Worm (Caenorhabditis elegans) whole organism, late embryonic: Measurements from ENCODE around the gene D1025.1.

Experiments used
- C08G9.2 ChIP-seq: sonication (generic microtip); optimal IDR thresholded peaks from 2 replicates; lab custom pipeline; 2016; ENCODE audit warnings: mild to moderate bottlenecking, missing genetic modification characterization, moderate library complexity, missing compliant biosample characterization
- C38D4.7 ChIP-seq: fragments of 200-800 bp; sonication (Bioruptor generic); optimal IDR thresholded peaks from 2 replicates; lab custom pipeline; 2018; ENCODE audit warnings: mild to moderate bottlenecking, missing genetic modification characterization, moderate library complexity, missing compliant biosample characterization
- F13H6.1 ChIP-seq: sonication (generic microtip); optimal IDR thresholded peaks from 2 replicates; lab custom pipeline; 2016; ENCODE audit warnings: missing genetic modification characterization, missing compliant biosample characterization
- ahr-1 ChIP-seq: sonication (generic microtip); optimal IDR thresholded peaks from 2 replicates; lab custom pipeline; 2016; ENCODE audit warnings: missing genetic modification characterization, missing compliant biosample characterization
- ceh-19 ChIP-seq: fragments of 200-800 bp; sonication (Bioruptor generic); optimal IDR thresholded peaks from 2 replicates; lab custom pipeline; 2018; ENCODE audit warnings: mild to moderate bottlenecking, missing genetic modification characterization, missing compliant biosample characterization
- ceh-24 ChIP-seq: sonication (generic microtip); optimal IDR thresholded peaks from 2 replicates; lab custom pipeline; 2016; ENCODE audit warnings: mild to moderate bottlenecking, missing genetic modification characterization, missing compliant biosample characterization
- ceh-31 ChIP-seq: sonication (generic microtip); optimal IDR thresholded peaks from 2 replicates; lab custom pipeline; 2016; ENCODE audit warnings: missing genetic modification characterization, missing compliant biosample characterization
- dve-1 ChIP-seq: sonication (generic microtip); optimal IDR thresholded peaks from 2 replicates; lab custom pipeline; 2017; ENCODE audit warnings: antibody characterized with exemption, mild to moderate bottlenecking, missing genetic modification characterization, missing compliant biosample characterization
- ets-4 ChIP-seq: sonication (generic microtip); optimal IDR thresholded peaks from 2 replicates; lab custom pipeline; 2016; ENCODE audit warnings: missing genetic modification characterization, missing compliant biosample characterization
- eyg-1 ChIP-seq: sonication (generic microtip); optimal IDR thresholded peaks from 2 replicates; lab custom pipeline; 2016; ENCODE audit warnings: missing genotype, missing genetic modification characterization, missing compliant biosample characterization
- fkh-10 ChIP-seq: fragments of 150-350 bp; optimal IDR thresholded peaks from 2 replicates; lab custom pipeline; 2014; ENCODE audit warnings: missing biosample characterization, missing genetic modification reagents, missing genetic modification characterization
- fkh-6 ChIP-seq: sonication (generic microtip); optimal IDR thresholded peaks from 2 replicates; lab custom pipeline; 2016; ENCODE audit warnings: missing genetic modification characterization, missing compliant biosample characterization
- gmeb-2 ChIP-seq: sonication (generic microtip); optimal IDR thresholded peaks from 2 replicates; lab custom pipeline; 2016; ENCODE audit warnings: missing genetic modification characterization, inconsistent platforms, missing compliant biosample characterization
- hlh-30 ChIP-seq: sonication (generic microtip); optimal IDR thresholded peaks from 2 replicates; lab custom pipeline; 2017; ENCODE audit warnings: antibody characterized with exemption, missing genetic modification characterization, missing compliant biosample characterization; ENCODE audit not compliant: insufficient read depth
- lin-11 ChIP-seq: fragments of 200-800 bp; sonication (Bioruptor generic); optimal IDR thresholded peaks from 2 replicates; lab custom pipeline; 2018; ENCODE audit warnings: mild to moderate bottlenecking, missing genetic modification characterization, missing compliant biosample characterization
- mec-3 ChIP-seq: sonication (generic microtip); optimal IDR thresholded peaks from 2 replicates; lab custom pipeline; 2016; ENCODE audit warnings: borderline replicate concordance, missing genetic modification characterization, missing compliant biosample characterization
- nfya-1 ChIP-seq: sonication (generic microtip); optimal IDR thresholded peaks from 2 replicates; lab custom pipeline; 2017; ENCODE audit warnings: missing genetic modification characterization, mild to moderate bottlenecking, missing compliant biosample characterization, antibody characterized with exemption, moderate library complexity
- nhr-232 ChIP-seq: sonication (generic microtip); optimal IDR thresholded peaks from 2 replicates; lab custom pipeline; 2016; ENCODE audit warnings: missing genetic modification characterization, missing compliant biosample characterization
- npax-4 ChIP-seq: sonication (generic microtip); optimal IDR thresholded peaks from 2 replicates; lab custom pipeline; 2016; ENCODE audit warnings: missing genetic modification characterization, missing compliant biosample characterization
- odd-2 ChIP-seq: sonication (generic microtip); optimal IDR thresholded peaks from 2 replicates; lab custom pipeline; 2017; ENCODE audit warnings: antibody characterized with exemption, mild to moderate bottlenecking, missing genetic modification characterization, missing compliant biosample characterization
- pax-1 ChIP-seq: fragments of 150-350 bp; optimal IDR thresholded peaks from 2 replicates; lab custom pipeline; 2014; ENCODE audit warnings: missing biosample characterization, missing genetic modification characterization
- pha-2 ChIP-seq: sonication (generic microtip); optimal IDR thresholded peaks from 2 replicates; lab custom pipeline; 2017; ENCODE audit warnings: mild to moderate bottlenecking, missing genetic modification characterization, missing compliant biosample characterization
- ref-2 ChIP-seq: sonication (generic microtip); optimal IDR thresholded peaks from 2 replicates; lab custom pipeline; 2016; ENCODE audit warnings: missing genetic modification characterization, missing compliant biosample characterization
- rnt-1 ChIP-seq: sonication (generic microtip); optimal IDR thresholded peaks from 2 replicates; lab custom pipeline; 2016; ENCODE audit warnings: missing genetic modification characterization, missing compliant biosample characterization
- sdc-2 ChIP-seq: sonication (generic microtip); optimal IDR thresholded peaks from 2 replicates; lab custom pipeline; 2016; ENCODE audit warnings: missing genotype, missing genetic modification characterization, missing compliant biosample characterization
- syd-9 ChIP-seq: sonication (generic microtip); optimal IDR thresholded peaks from 2 replicates; lab custom pipeline; 2016; ENCODE audit warnings: mild to moderate bottlenecking, missing genetic modification characterization, moderate library complexity, missing compliant biosample characterization
- tbx-2 ChIP-seq: sonication (generic microtip); optimal IDR thresholded peaks from 2 replicates; lab custom pipeline; 2016; ENCODE audit warnings: missing genetic modification characterization, missing compliant biosample characterization
- tbx-7 ChIP-seq: sonication (generic microtip); optimal IDR thresholded peaks from 2 replicates; lab custom pipeline; 2016; ENCODE audit warnings: missing genotype, missing genetic modification characterization, missing compliant biosample characterization
- ttx-3 ChIP-seq: sonication (generic microtip); optimal IDR thresholded peaks from 2 replicates; lab custom pipeline; 2016; ENCODE audit warnings: missing genetic modification reagents, missing genetic modification characterization, missing compliant biosample characterization
- unc-3 ChIP-seq, 2 experiments: fragments of 200-800 bp in 1 of 2; sonication (Bioruptor generic) in 1 of 2; sonication (generic microtip) in 1 of 2; conservative IDR thresholded peaks in 1 of 2; optimal IDR thresholded peaks in 1 of 2; 2 replicates each; pipeline versions ENCODE4 v1.3.6 to Lab custom; 2016 to 2022; ENCODE audit warnings: missing compliant biosample characterization in 2 of 2, missing genetic modification characterization in 2 of 2, missing genetic modification reagents in 1 of 2
- unc-42 ChIP-seq: sonication (generic microtip); optimal IDR thresholded peaks from 2 replicates; lab custom pipeline; 2016; ENCODE audit warnings: missing genotype, missing genetic modification characterization, missing compliant biosample characterization
- unc-55 ChIP-seq: sonication (generic microtip); optimal IDR thresholded peaks from 2 replicates; lab custom pipeline; 2017; ENCODE audit warnings: missing biosample characterization, missing genetic modification reagents, missing genetic modification characterization
- unc-86 ChIP-seq: sonication (generic microtip); optimal IDR thresholded peaks from 2 replicates; lab custom pipeline; 2016; ENCODE audit warnings: missing genetic modification characterization, missing compliant biosample characterization
- ztf-16 ChIP-seq: sonication (generic microtip); optimal IDR thresholded peaks from 2 replicates; lab custom pipeline; 2017; ENCODE audit warnings: missing genetic modification characterization, missing compliant biosample characterization

Gene D1025.1

DNA sequence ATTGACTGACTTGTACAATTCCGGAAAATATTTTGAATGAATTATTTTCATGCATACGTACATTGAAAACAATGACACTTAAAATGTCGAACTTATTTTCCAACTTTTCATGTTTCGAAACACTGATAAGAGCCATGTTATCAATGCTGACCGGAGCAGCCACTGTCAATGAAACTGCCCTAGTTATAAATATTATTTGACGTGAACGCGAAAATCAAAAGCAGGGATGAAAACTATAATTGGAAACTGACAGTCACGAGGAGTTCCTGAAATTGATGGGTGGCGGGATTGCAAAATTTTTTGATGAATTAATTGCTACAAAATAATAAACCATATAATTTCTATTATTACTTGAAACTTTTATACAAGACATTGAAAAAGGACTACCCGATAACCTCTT is 18.9 kb downstream of the D1025.1 start:
- TF ChIP-seq nfya-1 (tag; lab: Kevin White, UChicago) (no peak), ttx-3 (tag; lab: Kevin White, UChicago) (no peak), fkh-6 (no peak), nhr-232 (tag; lab: Kevin White, UChicago) (no peak), unc-42 (tag; lab: Kevin White, UChicago) (no peak), eyg-1 (tag; lab: Kevin White, UChicago) (no peak), ztf-16 (tag; lab: Kevin White, UChicago) (no peak)
- TF ChIP-seq, all 69 proteins: peak for 0

DNA sequence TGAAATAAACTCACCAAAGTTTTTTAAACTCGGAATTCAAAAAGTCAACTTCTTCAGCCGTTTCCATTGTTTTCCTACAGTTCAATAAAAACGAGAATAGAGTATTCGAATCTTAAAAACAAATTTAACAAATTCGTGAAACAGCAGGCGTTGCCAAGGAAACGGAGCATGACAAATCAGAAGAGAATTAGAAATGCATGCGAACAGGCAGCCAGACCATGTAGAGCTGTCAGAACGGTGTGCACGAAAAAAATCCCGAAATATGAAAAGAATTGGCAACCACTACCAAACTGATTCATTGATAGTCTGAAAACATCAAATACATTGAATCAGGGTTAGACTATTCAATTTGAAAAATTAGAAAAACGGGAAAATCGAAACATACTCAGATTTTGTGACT is 21.4 kb downstream of the D1025.1 start, which contains the start of gene fbxa-81:
TSS of gene fbxa-81 (minus strand) at position 101 of the 400 bp plus-strand sequence.
- TF ChIP-seq dve-1 (tag; lab: Kevin White, UChicago) (no peak), unc-86 (tag; lab: Kevin White, UChicago) (no peak), fkh-10 (GFP tag; lab: Kevin White, UChicago) (no peak), unc-42 (tag; lab: Kevin White, UChicago) (no peak), rnt-1 (tag; lab: Kevin White, UChicago) (no peak), hlh-30 (no peak), ref-2 (tag; lab: Kevin White, UChicago) (no peak), gmeb-2 (tag; lab: Kevin White, UChicago) (no peak), eyg-1 (tag; lab: Kevin White, UChicago) (no peak), ceh-31 (tag; lab: Kevin White, UChicago) (no peak), unc-3 (GFP tag; conservative IDR thresholded peaks at IDR 0.05; lab: Robert Waterston, UW) (no peak), unc-3 (tag; optimal IDR thresholded peaks at IDR 0.05; lab: Kevin White, UChicago) (no peak), C38D4.7 (GFP tag; lab: Kevin White, UChicago) (no peak), lin-11 (tag; lab: Kevin White, UChicago) (no peak), pha-2 (tag; lab: Kevin White, UChicago) (no peak), ahr-1 (tag; lab: Kevin White, UChicago) (no peak), tbx-7 (no peak)

DNA sequence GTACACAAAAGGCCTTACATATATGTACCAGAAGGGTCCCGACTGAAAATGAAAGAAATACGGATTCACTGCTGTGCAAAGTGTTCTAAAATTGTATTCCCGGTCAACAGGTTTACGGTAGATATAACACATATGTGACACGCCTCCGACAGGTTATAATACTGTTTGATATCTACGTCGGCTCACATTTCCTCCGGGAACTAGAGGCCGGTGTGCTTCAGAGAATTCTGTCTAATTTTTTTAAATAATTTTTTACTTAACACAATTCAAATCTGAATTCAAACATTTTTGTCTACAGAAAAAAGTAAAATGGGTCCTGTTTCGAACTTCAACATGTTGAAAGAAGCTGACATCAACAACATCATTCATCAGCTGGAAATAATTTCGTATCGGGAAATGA is 22.7 kb downstream of the D1025.1 start, which contains the start of gene T24C2.3:
TSS of gene T24C2.3 (plus strand) at position 301 of the 400 bp plus-strand sequence.
- TF ChIP-seq mec-3 (tag; lab: Kevin White, UChicago) (no peak), fkh-6 (no peak), ceh-31 (tag; lab: Kevin White, UChicago) (no peak), lin-11 (tag; lab: Kevin White, UChicago) (no peak), dve-1 (tag; lab: Kevin White, UChicago) (no peak), F13H6.1 (no peak)
- TF ChIP-seq, all 69 proteins: peak for 0

DNA sequence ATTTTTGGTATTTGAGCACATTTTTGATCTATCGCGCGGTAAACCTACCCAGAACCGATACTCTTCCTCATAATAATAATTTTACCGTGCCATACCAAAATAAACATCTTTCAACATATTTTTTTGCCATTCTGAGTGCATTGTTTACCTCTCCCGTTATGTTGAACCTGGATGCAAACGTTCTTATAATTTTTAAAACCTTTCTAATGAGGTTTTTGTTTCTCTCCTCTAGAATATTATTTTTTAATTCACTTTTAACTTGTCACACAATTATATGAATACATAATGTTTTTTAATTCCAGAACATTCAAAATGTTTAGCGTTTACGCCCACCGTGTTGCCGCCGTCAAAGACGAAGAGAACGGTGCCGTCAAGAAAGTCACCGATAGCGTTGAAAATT is 25.0 kb downstream of the D1025.1 start, which contains the start of gene enri-2:
TSS of gene enri-2 (plus strand) at position 301 of the 400 bp plus-strand sequence.
- TF ChIP-seq ahr-1 (tag; lab: Kevin White, UChicago) (no peak), nhr-232 (tag; lab: Kevin White, UChicago) (no peak), nfya-1 (tag; lab: Kevin White, UChicago) (no peak), gmeb-2 (tag; lab: Kevin White, UChicago) (no peak), fkh-10 (GFP tag; lab: Kevin White, UChicago) (no peak)
- TF ChIP-seq, all 69 proteins: peak for 0

DNA sequence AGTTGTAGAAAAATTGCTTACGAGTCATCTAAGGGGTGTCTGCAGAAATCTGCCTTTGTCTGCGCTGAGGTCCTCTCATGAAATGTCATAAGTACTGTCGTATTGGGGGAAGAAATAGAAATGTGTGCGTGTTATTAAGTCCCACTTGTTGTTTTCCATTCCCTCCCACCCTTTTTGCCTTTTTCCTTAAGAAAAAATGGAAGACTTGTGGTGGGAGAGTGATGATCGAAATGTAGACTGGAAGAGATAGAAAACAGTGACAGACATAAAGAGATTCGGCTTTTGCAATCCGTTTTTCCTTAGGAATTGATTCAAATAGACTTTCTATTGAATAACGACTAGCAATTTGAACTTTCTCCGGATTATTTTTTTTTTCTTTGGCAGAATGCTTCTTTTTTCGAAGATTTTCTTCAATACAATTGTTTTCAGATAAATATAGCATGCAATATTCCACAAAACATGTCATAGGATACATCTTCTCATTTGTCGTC is 29.2 kb downstream of the D1025.1 start, which contains the start of gene ram-5:
TSS of gene ram-5 (plus strand) at position 441 of the 491 bp plus-strand sequence.
- TF ChIP-seq unc-55 (GFP tag; lab: Kevin White, UChicago), result no peak
- no peak for TF ChIP-seq syd-9
- no peak for TF ChIP-seq C08G9.2 (tag; lab: Kevin White, UChicago)
- TF ChIP-seq npax-4 (tag; lab: Kevin White, UChicago), result no peak
- TF ChIP-seq unc-42 (tag; lab: Kevin White, UChicago), result no peak
- TF ChIP-seq ahr-1 (tag; lab: Kevin White, UChicago), result no peak
- no peak for TF ChIP-seq sdc-2
- TF ChIP-seq pax-1 (tag; lab: Kevin White, UChicago), result no peak
- no peak for TF ChIP-seq odd-2 (tag; lab: Kevin White, UChicago)
- no peak for TF ChIP-seq ets-4 (tag; lab: Kevin White, UChicago)
- no peak for TF ChIP-seq ceh-19
- TF ChIP-seq gmeb-2 (tag; lab: Kevin White, UChicago), result no peak
- TF ChIP-seq tbx-2 (tag; lab: Kevin White, UChicago), result no peak
- no peak for TF ChIP-seq ref-2 (tag; lab: Kevin White, UChicago)
- TF ChIP-seq lin-11 (tag; lab: Kevin White, UChicago), result no peak
- TF ChIP-seq C38D4.7 (GFP tag; lab: Kevin White, UChicago), result no peak
- TF ChIP-seq ceh-24 (tag; lab: Kevin White, UChicago), result no peak
- no peak for TF ChIP-seq nhr-232 (tag; lab: Kevin White, UChicago)
